Worm (Caenorhabditis elegans): ENCODE results near the gene fbxc-17.
"Not testable (repeated sequence)": the region's sequence is repeated elsewhere in the genome, so short reads cannot be mapped to it uniquely, and the experiment has no call there.

The fbxc-17 gene

ce11 chrII:979135-979534 is at the start of gene fbxc-17, which contains the start of gene fbxc-15:
Gene fbxc-17, minus strand, starts transcription at chrII:979235.
Gene fbxc-15, plus strand, starts transcription at chrII:979423.
- TF ChIP-seq dao-5 (tag; optimal IDR thresholded peaks at IDR 0.05) (no peak), him-1 (tag; optimal IDR thresholded peaks at IDR 0.05) (no peak), W03F9.2 (tag; optimal IDR thresholded peaks at IDR 0.05) (no peak)

ce11 chrII:1028602-1029001 is 49.6 kb upstream of the fbxc-17 start, which contains the start of gene math-34:
Gene math-34, plus strand, starts transcription at chrII:1028972.
- no peak for TF ChIP-seq dao-5 (tag; optimal IDR thresholded peaks at IDR 0.05)
- no peak for TF ChIP-seq W03F9.2 (tag; optimal IDR thresholded peaks at IDR 0.05)
- TF ChIP-seq him-1 (tag; optimal IDR thresholded peaks at IDR 0.05) = no peak

- TF ChIP-seq him-1 (tag; optimal IDR thresholded peaks at IDR 0.05) = no peak
- TF ChIP-seq W03F9.2 (tag; optimal IDR thresholded peaks at IDR 0.05) = no peak
- TF ChIP-seq dao-5 (tag; optimal IDR thresholded peaks at IDR 0.05) = no peak
These were observed 47.6 kb upstream of the fbxc-17 start, which contains the start of gene M01D1.12 for ce11 chrII:1026670-1027069. Gene M01D1.12, plus strand, starts transcription at chrII:1026970.

- TF ChIP-seq W03F9.2, dao-5, him-1 (tag; optimal IDR thresholded peaks at IDR 0.05): not testable (repeated sequence)
These were observed 45.6 kb upstream of the fbxc-17 start, which contains the start of gene btb-11 for ce11 chrII:1024684-1025083. Gene btb-11, minus strand, starts transcription at chrII:1024784.

- TF ChIP-seq W03F9.2, him-1, dao-5 (tag; optimal IDR thresholded peaks at IDR 0.05): not testable (repeated sequence)
These were observed 27.3 kb upstream of the fbxc-17 start, which contains the start of gene F45D11.14 for ce11 chrII:1006375-1006774. Gene F45D11.14, minus strand, starts transcription at chrII:1006475.

ce11 chrII:1001351-1001750 is 22.3 kb upstream of the fbxc-17 start, which contains the start of the genes fbxb-30 and F45D11.5:
Gene fbxb-30, minus strand, starts transcription at chrII:1001451.
Gene F45D11.5, plus strand, starts transcription at chrII:1001702.
- TF ChIP-seq him-1 (tag; optimal IDR thresholded peaks at IDR 0.05) (no peak), W03F9.2 (tag; optimal IDR thresholded peaks at IDR 0.05) (no peak), dao-5 (tag; optimal IDR thresholded peaks at IDR 0.05) (no peak)

ce11 chrII:999493-999892 is 20.5 kb upstream of the fbxc-17 start, which contains the start of gene fbxb-29:
Gene fbxb-29, minus strand, starts transcription at chrII:999593.
- TF ChIP-seq W03F9.2 (tag; optimal IDR thresholded peaks at IDR 0.05) = no peak
- no peak for TF ChIP-seq dao-5 (tag; optimal IDR thresholded peaks at IDR 0.05)
- no peak for TF ChIP-seq him-1 (tag; optimal IDR thresholded peaks at IDR 0.05)

- TF ChIP-seq W03F9.2, him-1, dao-5 (tag; optimal IDR thresholded peaks at IDR 0.05): not testable (repeated sequence)
These were observed 17.1 kb upstream of the fbxc-17 start, which contains the start of gene F45D11.11 for ce11 chrII:996112-996511. Gene F45D11.11, minus strand, starts transcription at chrII:996212.

ce11 chrII:994231-994630 is 15.2 kb upstream of the fbxc-17 start, which contains the start of gene F45D11.7:
Gene F45D11.7, plus strand, starts transcription at chrII:994531.
- not testable (repeated sequence) for TF ChIP-seq W03F9.2, dao-5, him-1 (tag; optimal IDR thresholded peaks at IDR 0.05)

- no peak for TF ChIP-seq dao-5 (tag; optimal IDR thresholded peaks at IDR 0.05)
- TF ChIP-seq him-1 (tag; optimal IDR thresholded peaks at IDR 0.05) = no peak
- TF ChIP-seq W03F9.2 (tag; optimal IDR thresholded peaks at IDR 0.05) = no peak
These were observed 12.3 kb upstream of the fbxc-17 start, which contains the start of gene fbxc-42 for ce11 chrII:991300-991699. Gene fbxc-42, plus strand, starts transcription at chrII:991600.

- TF ChIP-seq dao-5 (tag; optimal IDR thresholded peaks at IDR 0.05) (no peak), W03F9.2 (tag; optimal IDR thresholded peaks at IDR 0.05) (no peak), him-1 (tag; optimal IDR thresholded peaks at IDR 0.05) (no peak)
These were observed 9.4 kb upstream of the fbxc-17 start, which contains the start of gene fbxc-39 for ce11 chrII:988437-988836. Gene fbxc-39, plus strand, starts transcription at chrII:988737.

ce11 chrII:985703-986102 is 6.7 kb upstream of the fbxc-17 start, which contains the start of gene fbxc-40:
Gene fbxc-40, plus strand, starts transcription at chrII:986003.
- not testable (repeated sequence) for TF ChIP-seq him-1, dao-5, W03F9.2 (tag; optimal IDR thresholded peaks at IDR 0.05)

- TF ChIP-seq dao-5 (tag; optimal IDR thresholded peaks at IDR 0.05) (no peak), him-1 (tag; optimal IDR thresholded peaks at IDR 0.05) (no peak), W03F9.2 (tag; optimal IDR thresholded peaks at IDR 0.05) (no peak)
These were observed 3.8 kb upstream of the fbxc-17 start, which contains the start of gene srh-274 for ce11 chrII:982842-983241. Gene srh-274, plus strand, starts transcription at chrII:983142.

- TF ChIP-seq W03F9.2 (tag; optimal IDR thresholded peaks at IDR 0.05) = no peak
- TF ChIP-seq dao-5 (tag; optimal IDR thresholded peaks at IDR 0.05) = no peak
- no peak for TF ChIP-seq him-1 (tag; optimal IDR thresholded peaks at IDR 0.05)
These were observed 5.0 kb downstream of the fbxc-17 start, which contains the start of gene fbxc-14 for ce11 chrII:973999-974398. Gene fbxc-14, plus strand, starts transcription at chrII:974299.
